Worm (Caenorhabditis elegans): ENCODE data around the gene F52D2.7.

DNA sequence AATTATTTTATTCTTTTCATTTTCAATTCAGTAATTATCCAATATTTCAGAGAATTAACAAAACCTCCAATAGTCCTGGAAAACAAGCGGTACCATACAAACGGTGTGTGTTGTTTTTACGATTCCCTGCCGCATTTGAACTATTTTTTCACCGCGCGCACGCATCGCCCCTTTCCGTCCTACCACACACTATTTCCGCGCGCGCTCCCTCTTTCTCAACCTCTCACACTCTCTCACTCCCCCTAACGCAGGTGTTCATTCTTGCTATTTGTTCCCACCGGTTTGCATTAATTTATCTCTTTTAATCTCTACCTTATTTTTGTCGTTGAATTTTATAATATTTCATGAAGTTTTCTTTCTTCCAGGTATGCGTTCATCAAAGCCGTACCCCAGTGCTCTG, 15.3 kb downstream of the F52D2.7 start, which contains the start of gene F52D2.12:
- TF ChIP-seq ama-1 (optimal IDR thresholded peaks at IDR 0.05) = no peak
- TF ChIP-seq hmg-4 (GFP tag; optimal IDR thresholded peaks at IDR 0.05) = no peak
- TF ChIP-seq sea-1 (GFP tag; conservative IDR thresholded peaks at IDR 0.05) = no peak
- TF ChIP-seq aly-1 (tag; optimal IDR thresholded peaks at IDR 0.05) = no peak
- no peak for TF ChIP-seq ceh-36 (tag; optimal IDR thresholded peaks at IDR 0.05)
- no peak for TF ChIP-seq tra-4 (tag; optimal IDR thresholded peaks at IDR 0.05)

Data from whole organism, early embryonic.